Worm (Caenorhabditis elegans) whole organism, L1 larva: ENCODE data around the gene ZK892.5.

ENCODE experiments used
- C34B4.2 ChIP-seq: sonication (generic microtip); optimal IDR thresholded peaks from 2 replicates; lab custom pipeline; 2017; ENCODE audit warnings: mild to moderate bottlenecking, missing genetic modification characterization, missing compliant biosample characterization
- F16B12.6 ChIP-seq: fragments of 150-350 bp; optimal IDR thresholded peaks from 2 replicates; lab custom pipeline; 2014; ENCODE audit warnings: missing biosample characterization, missing genetic modification characterization
- aly-2 ChIP-seq: fragments of 150-350 bp; optimal IDR thresholded peaks from 2 replicates; lab custom pipeline; 2014; ENCODE audit warnings: missing biosample characterization, missing genetic modification characterization
- blmp-1 ChIP-seq: fragments of 150-350 bp; optimal IDR thresholded peaks from 2 replicates; lab custom pipeline; 2014; ENCODE audit warnings: missing biosample characterization, missing genetic modification characterization
- ceh-8 ChIP-seq: fragments of 200-800 bp; sonication (Bioruptor generic); optimal IDR thresholded peaks from 2 replicates; lab custom pipeline; 2018; ENCODE audit warnings: mild to moderate bottlenecking, missing genetic modification characterization, moderate library complexity, missing compliant biosample characterization
- dpl-1 ChIP-seq, 3 experiments: fragments of 150-350 bp in 2 of 3; sonication (generic microtip) in 1 of 3; optimal IDR thresholded peaks; 2 replicates each; lab custom pipeline; 2014 to 2017; ENCODE audit warnings: missing biosample characterization in 3 of 3, missing genetic modification characterization in 3 of 3, missing genetic modification reagents in 3 of 3
- dsc-1 ChIP-seq: sonication (generic microtip); optimal IDR thresholded peaks from 2 replicates; lab custom pipeline; 2016; ENCODE audit warnings: mild to moderate bottlenecking, missing genetic modification characterization, missing compliant biosample characterization
- efl-1 ChIP-seq, 4 experiments: fragments of 150-350 bp; optimal IDR thresholded peaks in 3 of 4; peaks in 1 of 4; 1 replicate in 1 of 4; 2 replicates in 3 of 4; lab custom pipeline; 2014; ENCODE audit warnings: missing biosample characterization in 2 of 4, missing genetic modification characterization in 2 of 4, missing genetic modification reagents in 2 of 4
- egl-27 ChIP-seq, 2 experiments: fragments of 150-350 bp in 1 of 2; sonication (generic microtip); optimal IDR thresholded peaks; 3 replicates each; lab custom pipeline; 2017 to 2018; ENCODE audit warnings: missing biosample characterization in 2 of 2, missing genetic modification characterization in 2 of 2, missing genetic modification reagents in 2 of 2
- elt-2 ChIP-seq: sonication (generic microtip); optimal IDR thresholded peaks from 2 replicates; lab custom pipeline; 2016; ENCODE audit warnings: missing genetic modification characterization, mild to moderate bottlenecking, inconsistent platforms, missing compliant biosample characterization, missing genetic modification reagents
- elt-3 ChIP-seq, 6 experiments: fragments of 150-350 bp in 1 of 6; sonication (generic microtip); optimal IDR thresholded peaks; 2 replicates each; lab custom pipeline; 2017 to 2018; ENCODE audit warnings: missing biosample characterization in 6 of 6, missing genetic modification characterization in 6 of 6, inconsistent platforms in 1 of 6
- ets-5 ChIP-seq: fragments of 200-800 bp; sonication (Bioruptor generic); IDR thresholded peaks from 2 replicates; pipeline ENCODE4 v1.3.6; 2022; ENCODE audit warnings: missing genetic modification characterization, missing compliant biosample characterization
- fkh-4 ChIP-seq: sonication (generic microtip); optimal IDR thresholded peaks from 2 replicates; lab custom pipeline; 2016; ENCODE audit warnings: missing compliant biosample characterization, missing genetic modification characterization, borderline replicate concordance
- fos-1 ChIP-seq: fragments of 150-350 bp; optimal IDR thresholded peaks from 2 replicates; lab custom pipeline; 2014; ENCODE audit warnings: missing biosample characterization, missing genetic modification characterization
- grh-1 ChIP-seq: fragments of 200-800 bp; sonication (Bioruptor generic); IDR thresholded peaks from 2 replicates; pipeline ENCODE4 v1.3.6; 2022; ENCODE audit warnings: missing genetic modification reagents, missing genetic modification characterization, missing compliant biosample characterization
- lin-14 ChIP-seq: fragments of 200-800 bp; sonication (Bioruptor generic); optimal IDR thresholded peaks from 2 replicates; lab custom pipeline; 2018; ENCODE audit warnings: mild to moderate bottlenecking, missing genetic modification characterization, moderate library complexity, missing compliant biosample characterization
- lin-35 ChIP-seq, 2 experiments: fragments of 150-350 bp; optimal IDR thresholded peaks; 2 replicates each; lab custom pipeline; 2014; ENCODE audit warnings: missing biosample characterization in 2 of 2, missing genetic modification characterization in 2 of 2, missing genetic modification reagents in 2 of 2
- lin-39 ChIP-seq: fragments of 150-350 bp; optimal IDR thresholded peaks from 2 replicates; lab custom pipeline; 2014; ENCODE audit warnings: missing biosample characterization, missing genetic modification reagents, missing genetic modification characterization
- lsy-2 ChIP-seq, 2 experiments: fragments of 150-350 bp; optimal IDR thresholded peaks; 2 replicates each; lab custom pipeline; 2014; ENCODE audit warnings: missing biosample characterization in 2 of 2, missing genetic modification characterization in 2 of 2
- mdl-1 ChIP-seq, 2 experiments: fragments of 150-350 bp; optimal IDR thresholded peaks; 2 replicates each; lab custom pipeline; 2014 to 2017; ENCODE audit warnings: missing biosample characterization in 2 of 2, missing genetic modification characterization in 2 of 2, inconsistent platforms in 1 of 2
- nhr-19 ChIP-seq: fragments of 200-800 bp; sonication (Bioruptor generic); conservative IDR thresholded peaks from 2 replicates; pipeline ENCODE4 v1.3.6; 2022; ENCODE audit warnings: missing genetic modification characterization, missing compliant biosample characterization
- nhr-20 ChIP-seq: sonication (generic microtip); optimal IDR thresholded peaks from 2 replicates; lab custom pipeline; 2016; ENCODE audit warnings: mild to moderate bottlenecking, missing genetic modification characterization, missing compliant biosample characterization
- nhr-28 ChIP-seq: fragments of 150-350 bp; optimal IDR thresholded peaks from 2 replicates; lab custom pipeline; 2014; ENCODE audit warnings: missing biosample characterization, missing genetic modification characterization
- nhr-47 ChIP-seq: sonication (generic microtip); optimal IDR thresholded peaks from 2 replicates; lab custom pipeline; 2016; ENCODE audit warnings: mild to moderate bottlenecking, missing genetic modification characterization, moderate library complexity, missing compliant biosample characterization
- nhr-71 ChIP-seq: sonication (generic microtip); optimal IDR thresholded peaks from 2 replicates; lab custom pipeline; 2016; ENCODE audit warnings: mild to moderate bottlenecking, missing genetic modification characterization, moderate library complexity, missing compliant biosample characterization
- nhr-76 ChIP-seq: sonication (generic microtip); optimal IDR thresholded peaks from 2 replicates; lab custom pipeline; 2017; ENCODE audit warnings: missing biosample characterization, missing genetic modification characterization
- nhr-77 ChIP-seq: fragments of 150-350 bp; optimal IDR thresholded peaks from 2 replicates; lab custom pipeline; 2014; ENCODE audit warnings: missing biosample characterization, missing genetic modification characterization
- nhr-85 ChIP-seq: sonication (generic microtip); peaks from one replicate; lab custom pipeline; 2016; ENCODE audit warnings: missing genetic modification characterization, inconsistent platforms, missing compliant biosample characterization
- nhr-90 ChIP-seq: sonication (generic microtip); optimal IDR thresholded peaks from 2 replicates; lab custom pipeline; 2016; ENCODE audit warnings: mild to moderate bottlenecking, missing genetic modification characterization, missing compliant biosample characterization; ENCODE audit not compliant: poor library complexity
- pag-3 ChIP-seq: sonication (generic microtip); optimal IDR thresholded peaks from 2 replicates; lab custom pipeline; 2017; ENCODE audit warnings: missing genetic modification characterization, mild to moderate bottlenecking, missing compliant biosample characterization, antibody characterized with exemption, borderline replicate concordance; ENCODE audit not compliant: insufficient read depth
- pqm-1 ChIP-seq: sonication (generic microtip); optimal IDR thresholded peaks from 3 replicates; lab custom pipeline; 2017; ENCODE audit warnings: missing biosample characterization, missing genetic modification characterization
- rnt-1 ChIP-seq: sonication (generic microtip); optimal IDR thresholded peaks from 2 replicates; lab custom pipeline; 2016; ENCODE audit warnings: mild to moderate bottlenecking, missing genetic modification characterization, moderate library complexity, missing compliant biosample characterization
- skn-1 ChIP-seq: fragments of 150-350 bp; optimal IDR thresholded peaks from 2 replicates; lab custom pipeline; 2014; ENCODE audit warnings: missing biosample characterization, missing genetic modification characterization
- snpc-4 ChIP-seq: fragments of 150-350 bp; optimal IDR thresholded peaks from 2 replicates; lab custom pipeline; 2014; ENCODE audit warnings: missing biosample characterization, missing genetic modification characterization
- snu-23 ChIP-seq: sonication (generic microtip); optimal IDR thresholded peaks from 2 replicates; lab custom pipeline; 2016; ENCODE audit warnings: missing genetic modification characterization, missing compliant biosample characterization
- sox-4 ChIP-seq: sonication (generic microtip); optimal IDR thresholded peaks from 2 replicates; lab custom pipeline; 2016; ENCODE audit warnings: missing genetic modification characterization, missing compliant biosample characterization
- sptf-1 ChIP-seq: fragments of 150-350 bp; optimal IDR thresholded peaks from 2 replicates; lab custom pipeline; 2014; ENCODE audit warnings: missing biosample characterization, missing genetic modification characterization
- tbx-2 ChIP-seq: sonication (generic microtip); optimal IDR thresholded peaks from 2 replicates; lab custom pipeline; 2016; ENCODE audit warnings: missing genetic modification characterization, missing compliant biosample characterization
- unc-130 ChIP-seq: fragments of 150-350 bp; optimal IDR thresholded peaks from 2 replicates; lab custom pipeline; 2017; ENCODE audit warnings: missing biosample characterization, missing genetic modification characterization, inconsistent platforms
- unc-30 ChIP-seq: sonication (generic microtip); optimal IDR thresholded peaks from 2 replicates; lab custom pipeline; 2017; ENCODE audit warnings: missing biosample characterization, missing genetic modification characterization
- zip-4 ChIP-seq: fragments of 200-800 bp; sonication (Bioruptor generic); optimal IDR thresholded peaks from 2 replicates; lab custom pipeline; 2018; ENCODE audit warnings: mild to moderate bottlenecking, missing genetic modification characterization, moderate library complexity, missing compliant biosample characterization
- ztf-11 ChIP-seq, 2 experiments: sonication (generic microtip); optimal IDR thresholded peaks; 2 replicates each; lab custom pipeline; 2016 to 2017; ENCODE audit warnings: missing genetic modification characterization in 2 of 2, missing biosample characterization in 1 of 2, missing compliant biosample characterization in 1 of 2

The ZK892.5 gene

DNA sequence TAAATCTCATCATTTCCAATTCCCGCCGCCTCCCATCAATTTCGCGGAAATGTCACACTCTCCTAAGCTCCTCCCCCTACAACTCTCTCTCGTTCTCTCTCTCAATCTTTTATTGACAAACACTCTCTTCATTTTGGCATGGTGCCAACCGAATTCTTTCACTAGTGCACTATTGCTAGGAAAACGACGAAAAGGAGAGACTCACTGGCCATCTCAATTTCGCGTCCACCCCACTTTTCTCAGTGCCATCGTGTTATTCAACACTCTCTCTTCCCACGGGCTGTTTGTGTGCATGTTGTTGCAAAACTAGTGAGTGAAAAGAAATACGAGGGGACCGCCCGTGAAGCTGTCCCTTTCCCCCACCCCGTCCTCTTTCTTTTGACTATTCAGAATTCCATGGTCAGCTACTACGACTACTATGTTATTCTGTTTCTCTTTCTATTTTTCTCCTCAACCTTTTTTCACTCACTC, 23.1 kb upstream of the ZK892.5 start (continued):
- no peak for TF ChIP-seq skn-1 (tag; lab: Kevin White, UChicago)
- TF ChIP-seq lsy-2 (tag; optimal IDR thresholded peaks at IDR 0.05; lab: Kevin White, UChicago), result peak; percentile 50 to 74
- TF ChIP-seq F16B12.6 (tag; lab: Kevin White, UChicago), result no peak
- no peak for TF ChIP-seq sptf-1 (tag; lab: Kevin White, UChicago)
- no peak for TF ChIP-seq sox-4 (tag; lab: Kevin White, UChicago)
- TF ChIP-seq zip-4 (GFP tag; lab: Kevin White, UChicago), result peak; percentile 6
- TF ChIP-seq fos-1, result peak; percentile 33
- peak; percentile 77 for TF ChIP-seq dsc-1 (tag; lab: Kevin White, UChicago)
- no peak for TF ChIP-seq lin-39 (tag; lab: Kevin White, UChicago)
- TF ChIP-seq unc-30 (tag; lab: Kevin White, UChicago), result no peak
- TF ChIP-seq elt-2 (tag; lab: Kevin White, UChicago), result no peak
- TF ChIP-seq nhr-28 (tag; lab: Kevin White, UChicago), result no peak
- peak; percentile 4 for TF ChIP-seq snpc-4 (tag; lab: Kevin White, UChicago)
- peak; percentile 70 for TF ChIP-seq nhr-20 (tag; lab: Kevin White, UChicago)

DNA sequence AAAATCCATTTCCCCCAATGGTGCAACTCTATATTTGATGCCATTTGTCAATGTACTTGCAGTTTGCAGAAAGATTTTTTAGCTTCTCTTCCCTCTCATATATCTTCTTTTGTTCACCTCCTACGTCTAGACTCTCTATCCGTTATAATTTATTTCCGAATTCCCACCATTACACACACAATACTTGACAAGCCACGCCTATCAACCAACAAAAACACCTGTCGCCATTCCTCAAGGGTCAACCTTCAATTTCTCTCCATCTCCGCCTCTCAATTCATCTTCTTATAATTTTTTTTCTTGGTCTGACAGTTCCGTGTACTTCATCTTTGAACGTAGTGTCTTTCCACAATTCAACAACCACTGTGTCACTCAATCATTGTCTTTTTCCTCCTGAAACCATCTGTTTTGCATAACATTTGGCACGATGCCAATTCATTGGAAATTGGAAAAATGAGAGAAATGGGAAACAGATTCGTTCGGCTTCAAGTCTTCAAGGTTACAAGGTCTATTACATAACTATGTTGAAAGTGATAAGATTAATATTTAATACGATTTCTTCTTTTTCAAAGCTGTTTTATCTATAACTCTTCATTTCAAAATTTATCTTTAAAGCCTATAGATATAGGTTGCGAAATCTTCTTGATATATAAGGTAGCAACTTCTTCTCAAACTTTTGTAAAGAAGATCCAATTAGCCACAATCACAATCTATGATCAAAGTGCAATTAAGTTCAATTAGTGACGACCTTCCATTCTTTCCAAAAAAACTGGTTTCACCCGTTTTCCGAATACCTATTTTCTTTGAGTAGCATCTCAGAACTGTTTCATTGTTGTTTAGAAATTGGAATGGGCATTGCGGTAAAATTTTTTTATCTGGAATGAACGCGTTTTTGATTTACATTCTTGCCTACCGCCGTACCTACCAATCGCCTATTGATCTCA, 21.1 kb upstream of the ZK892.5 start:
- TF ChIP-seq blmp-1 (tag; lab: Kevin White, UChicago), result peak; percentile 2
- TF ChIP-seq nhr-71 (tag; lab: Kevin White, UChicago), result peak; percentile 18
- TF ChIP-seq lin-14, result peak; percentile 45
- no peak for TF ChIP-seq unc-130 (tag; lab: Kevin White, UChicago)
- TF ChIP-seq mdl-1 (tag; optimal IDR thresholded peaks at IDR 0.05; lab: Kevin White, UChicago), result no peak
- peak; percentile 82 for TF ChIP-seq nhr-85 (tag; lab: Kevin White, UChicago)
- peak; percentile 96 for TF ChIP-seq fkh-4 (tag; lab: Kevin White, UChicago)
- TF ChIP-seq tbx-2 (tag; lab: Kevin White, UChicago), result peak; percentile 11
- peak in 2 of 6 experiments; percentile 22 to 41 for TF ChIP-seq elt-3 (tag; optimal IDR thresholded peaks at IDR 0.05; lab: Kevin White, UChicago)
- peak; percentile 34 for TF ChIP-seq rnt-1 (tag; lab: Kevin White, UChicago)
- peak; percentile 27; the same call in 1 of the 2 replicates for TF ChIP-seq nhr-19 (GFP tag; lab: Robert Waterston, UW)
- TF ChIP-seq nhr-47, result no peak
- TF ChIP-seq dsc-1 (tag; lab: Kevin White, UChicago), result peak; percentile 99
- TF ChIP-seq grh-1 (GFP tag; lab: Robert Waterston, UW), result peak; percentile 81
- no peak for TF ChIP-seq nhr-77 (tag; lab: Kevin White, UChicago)
- peak in 1 of 2 experiments; percentile 39 for TF ChIP-seq ztf-11 (tag; optimal IDR thresholded peaks at IDR 0.05; lab: Kevin White, UChicago)

DNA sequence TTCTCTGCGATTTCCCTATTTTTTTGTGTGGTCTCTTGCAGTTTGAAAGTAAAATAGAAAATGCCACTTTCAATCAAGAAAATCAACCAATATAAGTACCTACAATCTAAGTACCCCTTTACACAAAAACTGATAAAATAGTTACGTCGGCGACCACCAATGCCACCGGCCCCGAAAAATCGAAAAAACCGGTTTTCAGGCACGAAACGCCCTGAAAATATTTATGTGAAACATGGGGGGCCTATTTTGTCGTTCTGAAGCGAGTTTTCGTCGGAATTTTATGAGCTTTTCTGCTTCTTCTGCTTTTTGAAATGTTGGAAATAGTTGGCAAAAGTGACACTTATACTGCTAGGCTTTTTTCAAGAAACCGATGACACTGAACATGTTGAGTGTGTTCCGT, 19.4 kb upstream of the ZK892.5 start:
- no peak for TF ChIP-seq efl-1 (optimal IDR thresholded peaks at IDR 0.05; lab: Kevin White, UChicago)
- peak in 1 of 2 experiments; percentile 64 for TF ChIP-seq efl-1 (GFP tag; optimal IDR thresholded peaks at IDR 0.05 in 1 of 2; lab: Kevin White, UChicago)
- no peak for TF ChIP-seq snu-23 (GFP tag; lab: Kevin White, UChicago)
- TF ChIP-seq nhr-85 (tag; lab: Kevin White, UChicago), result peak; percentile 39
- TF ChIP-seq lin-14, result peak; percentile 12
- TF ChIP-seq grh-1 (GFP tag; lab: Robert Waterston, UW), result peak; percentile 82

DNA sequence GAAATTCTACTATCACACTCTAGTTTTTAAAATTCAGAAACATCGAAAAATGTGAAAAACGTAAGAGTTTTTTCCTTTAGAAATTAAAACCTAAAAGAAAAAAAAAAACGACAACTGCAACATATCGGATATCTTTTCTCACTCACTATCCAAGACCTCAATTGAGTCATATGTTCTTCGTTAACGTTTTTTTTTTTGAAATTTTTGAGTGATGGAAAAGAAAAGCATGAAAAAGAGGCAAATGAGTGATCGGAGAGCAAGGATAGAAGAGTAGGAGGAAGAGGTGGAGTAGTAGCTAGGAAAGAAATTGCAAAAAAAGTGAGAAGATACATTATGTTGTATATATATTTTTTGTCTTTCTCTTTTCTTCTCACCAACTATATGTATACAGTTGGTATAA, 18.5 kb upstream of the ZK892.5 start:
- TF ChIP-seq lsy-2 (tag; optimal IDR thresholded peaks at IDR 0.05; lab: Kevin White, UChicago), result no peak
- TF ChIP-seq lin-35 (GFP tag; optimal IDR thresholded peaks at IDR 0.05; lab: Kevin White, UChicago), result no peak
- peak; percentile 50 for TF ChIP-seq dsc-1 (tag; lab: Kevin White, UChicago)
- no peak for TF ChIP-seq nhr-76 (tag; lab: Kevin White, UChicago)
- no peak for TF ChIP-seq pqm-1 (tag; lab: Kevin White, UChicago)
- TF ChIP-seq nhr-20 (tag; lab: Kevin White, UChicago), result no peak
- TF ChIP-seq nhr-28 (tag; lab: Kevin White, UChicago), result no peak
- peak; percentile 6 for TF ChIP-seq tbx-2 (tag; lab: Kevin White, UChicago)
- TF ChIP-seq nhr-19 (GFP tag; lab: Robert Waterston, UW), result no peak
- no peak for TF ChIP-seq egl-27 (tag; optimal IDR thresholded peaks at IDR 0.05; lab: Kevin White, UChicago)
- TF ChIP-seq C34B4.2 (tag; lab: Kevin White, UChicago), result no peak
- peak; percentile 2 for TF ChIP-seq rnt-1 (tag; lab: Kevin White, UChicago)
- TF ChIP-seq dpl-1 (GFP tag; optimal IDR thresholded peaks at IDR 0.05; lab: Kevin White, UChicago), result no peak
- TF ChIP-seq lin-14, result peak; percentile 73
- TF ChIP-seq pag-3, result peak; percentile 31
- no peak for TF ChIP-seq ceh-8 (GFP tag; lab: Kevin White, UChicago)
- TF ChIP-seq ets-5 (GFP tag; lab: Robert Waterston, UW), result no peak
- no peak for TF ChIP-seq aly-2 (tag; lab: Kevin White, UChicago)
- no peak for TF ChIP-seq nhr-90 (tag; lab: Kevin White, UChicago)
